Fruit fly (Drosophila melanogaster): ENCODE results near the gene CG3961.

Gene CG3961

DNA sequence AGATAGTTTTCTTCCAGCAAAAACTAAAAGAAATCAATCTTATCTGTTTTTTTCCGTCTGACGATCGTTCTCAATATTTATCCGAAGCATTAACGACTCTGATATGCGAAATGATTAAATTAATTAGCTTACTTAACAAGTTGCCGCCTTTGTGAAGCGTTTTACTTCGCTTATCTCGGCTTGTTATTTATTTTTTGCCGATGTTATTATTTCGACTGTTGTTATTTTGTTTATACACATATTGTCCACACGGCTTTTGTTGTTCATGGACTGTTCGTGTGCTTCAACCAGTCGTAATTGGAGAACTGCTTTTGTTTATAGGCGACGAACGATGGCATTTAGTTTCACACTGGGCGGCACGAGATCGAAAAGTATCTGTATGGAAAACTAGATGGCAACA lies 57.0 kb downstream of the CG3961 start (continued):
- no peak for TF ChIP-seq az2 (GFP tag; optimal IDR thresholded peaks at IDR 0.05)
- no peak for TF ChIP-seq Asciz (GFP tag; optimal IDR thresholded peaks at IDR 0.05)
- TF ChIP-seq CHES-1-like (GFP tag; optimal IDR thresholded peaks at IDR 0.05): no peak
- TF ChIP-seq zfh1 (GFP tag; IDR thresholded peaks at IDR 0.05): no peak
- TF ChIP-seq Sry-β (GFP tag; optimal IDR thresholded peaks at IDR 0.05): no peak
- no peak for TF ChIP-seq eyg (GFP tag; optimal IDR thresholded peaks at IDR 0.05)
- TF ChIP-seq chm (GFP tag; IDR thresholded peaks at IDR 0.05): no peak
- no peak for TF ChIP-seq CG43689 (GFP tag; IDR thresholded peaks at IDR 0.05)
- TF ChIP-seq ems (GFP tag; optimal IDR thresholded peaks at IDR 0.05): no peak
- peak; percentile 32 for TF ChIP-seq CG12659 (GFP tag; optimal IDR thresholded peaks at IDR 0.05)
- no peak for TF ChIP-seq en (GFP tag; optimal IDR thresholded peaks at IDR 0.05)
- no peak for TF ChIP-seq Nf-YA (GFP tag; IDR thresholded peaks at IDR 0.05)
- no peak for TF ChIP-seq Lim3 (GFP tag; IDR thresholded peaks at IDR 0.05)
- no peak for TF ChIP-seq Rfx (GFP tag; IDR thresholded peaks at IDR 0.05)
- TF ChIP-seq CG13287 (GFP tag; IDR thresholded peaks at IDR 0.05; ENCODE audit: partially characterized antibody): no peak
- no peak for TF ChIP-seq CG11723 (GFP tag; optimal IDR thresholded peaks at IDR 0.05)
- TF ChIP-seq CG2120 (GFP tag; optimal IDR thresholded peaks at IDR 0.05): no peak
- TF ChIP-seq Antp (GFP tag; optimal IDR thresholded peaks at IDR 0.05): no peak
- no peak for TF ChIP-seq CG12219 (GFP tag; optimal IDR thresholded peaks at IDR 0.05)
- no peak for TF ChIP-seq Gsc (GFP tag; IDR thresholded peaks at IDR 0.05)
- TF ChIP-seq Ets97D (GFP tag; optimal IDR thresholded peaks at IDR 0.05): no peak
- TF ChIP-seq CG6765 (GFP tag; optimal IDR thresholded peaks at IDR 0.05): no peak
- TF ChIP-seq her (GFP tag; optimal IDR thresholded peaks at IDR 0.05): no peak
- TF ChIP-seq CG12391 (tag; optimal IDR thresholded peaks at IDR 0.05): no peak
- no peak for TF ChIP-seq NFAT (GFP tag; IDR thresholded peaks at IDR 0.05)
- peak; percentile 52 for TF ChIP-seq B-H2 (GFP tag; optimal IDR thresholded peaks at IDR 0.05)
- no peak for TF ChIP-seq CG1233 (GFP tag; optimal IDR thresholded peaks at IDR 0.05)
- no peak for TF ChIP-seq CG16779 (GFP tag; IDR thresholded peaks at IDR 0.05)
- TF ChIP-seq HmgD (GFP tag; optimal IDR thresholded peaks at IDR 0.05): no peak
- TF ChIP-seq dan (GFP tag; IDR thresholded peaks at IDR 0.05): no peak
- TF ChIP-seq CG10462 (GFP tag; optimal IDR thresholded peaks at IDR 0.05): no peak
- no peak for TF ChIP-seq grn (GFP tag; optimal IDR thresholded peaks at IDR 0.05)
- TF ChIP-seq CG16813 (GFP tag; IDR thresholded peaks at IDR 0.05; ENCODE audit: partially characterized antibody): no peak
- no peak for TF ChIP-seq dmrt99B (tag; optimal IDR thresholded peaks at IDR 0.05)
- TF ChIP-seq exex (tag; optimal IDR thresholded peaks at IDR 0.05): peak; percentile 2
- TF ChIP-seq sna (GFP tag; IDR thresholded peaks at IDR 0.05; ENCODE audit: partially characterized antibody): no peak
- TF ChIP-seq CG9817 (tag; optimal IDR thresholded peaks at IDR 0.05): no peak
- no peak for TF ChIP-seq Sry-δ (GFP tag; optimal IDR thresholded peaks at IDR 0.05)
- TF ChIP-seq CG17385 (GFP tag; optimal IDR thresholded peaks at IDR 0.05): peak; percentile 3
- peak; percentile 4 for TF ChIP-seq CG9727 (GFP tag; optimal IDR thresholded peaks at IDR 0.05)
- TF ChIP-seq CG31224 (GFP tag; IDR thresholded peaks at IDR 0.05): no peak
- TF ChIP-seq CG13624 (GFP tag; optimal IDR thresholded peaks at IDR 0.05): no peak
- peak; percentile 28 for TF ChIP-seq wek (GFP tag; optimal IDR thresholded peaks at IDR 0.05)
- TF ChIP-seq Jarid2 (GFP tag; optimal IDR thresholded peaks at IDR 0.05): no peak
- peak; percentile 52; the same call in 1 of the 2 replicates for TF ChIP-seq CG14014 (GFP tag; IDR thresholded peaks at IDR 0.05)
- no peak for TF ChIP-seq Scr (GFP tag; IDR thresholded peaks at IDR 0.05; ENCODE audit: partially characterized antibody)
- TF ChIP-seq CG18764 (GFP tag; optimal IDR thresholded peaks at IDR 0.05): no peak
- TF ChIP-seq ham (GFP tag; IDR thresholded peaks at IDR 0.05): no peak
- TF ChIP-seq C15 (GFP tag; IDR thresholded peaks at IDR 0.05): no peak
- no peak for TF ChIP-seq Elba2 (GFP tag; optimal IDR thresholded peaks at IDR 0.05)
- TF ChIP-seq knrl (GFP tag; IDR thresholded peaks at IDR 0.05; ENCODE audit: partially characterized antibody): no peak
- no peak for TF ChIP-seq Nf-YC (tag; optimal IDR thresholded peaks at IDR 0.05)

All from whole organism, embryonic.